Fruit fly (Drosophila melanogaster) whole organism, embryonic: Measurements from ENCODE around the gene MED15.

Experiments
- Aef1 ChIP-seq: fragments of 200-800 bp; sonication (Bioruptor generic); IDR thresholded peaks from 3 replicates; pipeline ENCODE4 v1.3.6; 2022; ENCODE audit warnings: missing biosample characterization, missing genetic modification characterization
- Atf-2 ChIP-seq: fragments of 200-800 bp; sonication (Bioruptor generic); optimal IDR thresholded peaks from 2 replicates; lab custom pipeline; 2016; ENCODE audit warnings: missing biosample characterization, missing genetic modification characterization
- Bteb2 ChIP-seq: fragments of 200-800 bp; sonication (Bioruptor generic); optimal IDR thresholded peaks from 2 replicates; lab custom pipeline; 2016; ENCODE audit warnings: missing biosample characterization, missing genetic modification characterization
- CG10321 ChIP-seq: fragments of 200-800 bp; sonication (Bioruptor generic); IDR thresholded peaks from 2 replicates; pipeline ENCODE4 v1.3.6; 2022; ENCODE audit warnings: missing biosample characterization, missing genetic modification characterization
- CG10431 ChIP-seq: fragments of 200-800 bp; sonication (Bioruptor generic); optimal IDR thresholded peaks from 3 replicates; lab custom pipeline; 2018; ENCODE audit warnings: missing biosample characterization, mild to moderate bottlenecking, missing genetic modification characterization
- CG10959 ChIP-seq: fragments of 200-800 bp; sonication (Bioruptor generic); IDR thresholded peaks from 2 replicates; pipeline ENCODE4 v1.3.6; 2022; ENCODE audit warnings: missing biosample characterization, missing genetic modification characterization
- CG1233 ChIP-seq: fragments of 200-800 bp; sonication (Bioruptor generic); optimal IDR thresholded peaks from 4 replicates; lab custom pipeline; 2018; ENCODE audit warnings: missing biosample characterization, mild to moderate bottlenecking, missing genetic modification characterization
- CG13296 ChIP-seq: fragments of 200-800 bp; sonication (Bioruptor generic); optimal IDR thresholded peaks from 3 replicates; lab custom pipeline; 2018; ENCODE audit warnings: missing biosample characterization, mild to moderate bottlenecking, missing genetic modification characterization
- CG15073 ChIP-seq: fragments of 200-800 bp; sonication (Bioruptor generic); optimal IDR thresholded peaks from 2 replicates; lab custom pipeline; 2016; ENCODE audit warnings: missing biosample characterization, missing genetic modification characterization
- CG1529 ChIP-seq: fragments of 200-800 bp; sonication (Bioruptor generic); optimal IDR thresholded peaks from 3 replicates; lab custom pipeline; 2018; ENCODE audit warnings: missing biosample characterization, missing genetic modification characterization
- CG16779 ChIP-seq: fragments of 200-800 bp; sonication (Bioruptor generic); IDR thresholded peaks from 2 replicates; pipeline ENCODE4 v1.3.6; 2022; ENCODE audit warnings: missing biosample characterization, missing genetic modification characterization
- CG17361 ChIP-seq: fragments of 200-800 bp; sonication (Bioruptor generic); IDR thresholded peaks from 3 replicates; pipeline ENCODE4 v1.3.6; 2022; ENCODE audit warnings: missing biosample characterization, missing genetic modification characterization
- CG17385 ChIP-seq: fragments of 200-800 bp; sonication (Bioruptor generic); optimal IDR thresholded peaks from 3 replicates; lab custom pipeline; 2018; ENCODE audit warnings: missing biosample characterization, mild to moderate bottlenecking, missing genetic modification characterization
- CG17568 ChIP-seq: fragments of 200-800 bp; sonication (Bioruptor generic); optimal IDR thresholded peaks from 2 replicates; lab custom pipeline; 2018; ENCODE audit warnings: missing biosample characterization, mild to moderate bottlenecking, missing genetic modification characterization, moderate library complexity
- CG17912 ChIP-seq: fragments of 200-800 bp; sonication (Bioruptor generic); optimal IDR thresholded peaks from 2 replicates; lab custom pipeline; 2018; ENCODE audit warnings: missing biosample characterization, mild to moderate bottlenecking, missing genetic modification characterization
- CG18764 ChIP-seq: fragments of 200-800 bp; sonication (Bioruptor generic); optimal IDR thresholded peaks from 3 replicates; lab custom pipeline; 2016; ENCODE audit warnings: missing biosample characterization, missing genetic modification characterization
- CG2678 ChIP-seq: fragments of 200-800 bp; sonication (Bioruptor generic); optimal IDR thresholded peaks from 3 replicates; lab custom pipeline; 2019; ENCODE audit warnings: missing biosample characterization, mild to moderate bottlenecking, missing genetic modification characterization, moderate library complexity
- CG31365 ChIP-seq: fragments of 200-800 bp; sonication (Bioruptor generic); optimal IDR thresholded peaks from 2 replicates; lab custom pipeline; 2018; ENCODE audit warnings: missing biosample characterization, mild to moderate bottlenecking, missing genetic modification characterization
- CG34422 ChIP-seq: fragments of 200-800 bp; sonication (Bioruptor generic); IDR thresholded peaks from 3 replicates; pipeline ENCODE4 v1.3.6; 2022; ENCODE audit warnings: missing biosample characterization, missing genetic modification characterization
- CG43689 ChIP-seq: fragments of 200-800 bp; sonication (Bioruptor generic); IDR thresholded peaks from 2 replicates; pipeline ENCODE4 v1.3.6; 2022; ENCODE audit warnings: missing biosample characterization, missing genetic modification characterization
- CG6175 ChIP-seq: fragments of 200-800 bp; sonication (Bioruptor generic); IDR thresholded peaks from 3 replicates; pipeline ENCODE4 v1.3.6; 2022; ENCODE audit warnings: missing biosample characterization, missing genetic modification characterization
- CG6854 ChIP-seq: fragments of 200-800 bp; sonication (Bioruptor generic); optimal IDR thresholded peaks from 3 replicates; lab custom pipeline; 2017; ENCODE audit warnings: missing biosample characterization, mild to moderate bottlenecking, missing genetic modification characterization
- CG9797 ChIP-seq: fragments of 200-800 bp; sonication (Bioruptor generic); optimal IDR thresholded peaks from 3 replicates; lab custom pipeline; 2018; ENCODE audit warnings: missing biosample characterization, mild to moderate bottlenecking, missing genetic modification characterization
- ERR ChIP-seq: fragments of 200-800 bp; sonication (Bioruptor generic); optimal IDR thresholded peaks from 2 replicates; lab custom pipeline; 2016; ENCODE audit warnings: missing biosample characterization, missing genetic modification characterization
- Fer3 ChIP-seq: fragments of 200-800 bp; sonication (Bioruptor generic); optimal IDR thresholded peaks from 2 replicates; lab custom pipeline; 2018; ENCODE audit warnings: missing biosample characterization, mild to moderate bottlenecking, missing genetic modification characterization, moderate library complexity
- Gsc ChIP-seq: fragments of 200-800 bp; sonication (Bioruptor generic); IDR thresholded peaks from 2 replicates; pipeline ENCODE4 v1.3.6; 2022; ENCODE audit warnings: missing biosample characterization, missing genetic modification characterization
- Meics ChIP-seq: fragments of 200-800 bp; sonication (Bioruptor generic); optimal IDR thresholded peaks from 2 replicates; lab custom pipeline; 2017; ENCODE audit warnings: missing biosample characterization, mild to moderate bottlenecking, missing genetic modification characterization
- Sry-β ChIP-seq: fragments of 200-800 bp; sonication (Bioruptor generic); optimal IDR thresholded peaks from 2 replicates; lab custom pipeline; 2018; ENCODE audit warnings: missing biosample characterization, mild to moderate bottlenecking, missing genetic modification characterization, moderate library complexity
- Trl ChIP-seq, 3 experiments: fragments of >200 bp in 2 of 3; fragments of 200-800 bp in 1 of 3; sonication (Bioruptor generic) in 1 of 3; optimal IDR thresholded peaks; 2 replicates in 1 of 3; 3 replicates in 2 of 3; lab custom pipeline; 2016 to 2017; ENCODE audit warnings: missing biosample characterization in 1 of 3, missing genetic modification characterization in 1 of 3
- ac ChIP-seq: fragments of 200-800 bp; sonication (Bioruptor generic); optimal IDR thresholded peaks from 3 replicates; lab custom pipeline; 2017; ENCODE audit warnings: missing biosample characterization, mild to moderate bottlenecking, missing genetic modification characterization
- az2 ChIP-seq: fragments of 200-800 bp; sonication (Bioruptor generic); optimal IDR thresholded peaks from 3 replicates; lab custom pipeline; 2016; ENCODE audit warnings: missing biosample characterization, missing genetic modification characterization
- corto ChIP-seq: fragments of 200-800 bp; sonication (Bioruptor generic); optimal IDR thresholded peaks from 2 replicates; lab custom pipeline; 2016; ENCODE audit warnings: missing biosample characterization, mild to moderate bottlenecking, missing genetic modification characterization, moderate library complexity
- ems ChIP-seq: fragments of 200-800 bp; sonication (Bioruptor generic); optimal IDR thresholded peaks from 3 replicates; lab custom pipeline; 2016; ENCODE audit warnings: missing biosample characterization, missing genetic modification characterization
- esg ChIP-seq: fragments of 200-800 bp; sonication (Bioruptor generic); conservative IDR thresholded peaks from 2 replicates; pipeline ENCODE4 v1.3.6; 2022; ENCODE audit warnings: missing biosample characterization, missing genetic modification characterization
- eve ChIP-seq, 2 experiments: fragments of >200 bp; optimal IDR thresholded peaks; 2 replicates each; lab custom pipeline; 2017; ENCODE audit warnings: missing biosample characterization in 2 of 2, missing genetic modification characterization in 2 of 2
- fd64A ChIP-seq: fragments of 200-800 bp; sonication (Bioruptor generic); optimal IDR thresholded peaks from 3 replicates; lab custom pipeline; 2018; ENCODE audit warnings: missing biosample characterization, mild to moderate bottlenecking, missing genetic modification characterization
- ftz-f1 ChIP-seq: fragments of 200-800 bp; sonication (Bioruptor generic); optimal IDR thresholded peaks from 2 replicates; lab custom pipeline; 2016; ENCODE audit warnings: missing biosample characterization, missing genetic modification characterization
- grau ChIP-seq: fragments of 200-800 bp; optimal IDR thresholded peaks from 3 replicates; lab custom pipeline; 2019; ENCODE audit warnings: missing biosample characterization, mild to moderate bottlenecking, missing genetic modification characterization, moderate library complexity
- luna ChIP-seq: fragments of 200-800 bp; sonication (Bioruptor generic); optimal IDR thresholded peaks from 2 replicates; lab custom pipeline; 2016; ENCODE audit warnings: missing biosample characterization, missing genetic modification characterization
- nom ChIP-seq: fragments of 200-800 bp; sonication (Bioruptor generic); optimal IDR thresholded peaks from 2 replicates; lab custom pipeline; 2017; ENCODE audit warnings: missing biosample characterization, missing genetic modification characterization, mild to moderate bottlenecking, moderate library complexity, missing genetic modification reagents
- phol ChIP-seq: fragments of 200-800 bp; sonication (Bioruptor generic); optimal IDR thresholded peaks from 3 replicates; lab custom pipeline; 2018; ENCODE audit warnings: missing biosample characterization, mild to moderate bottlenecking, missing genetic modification characterization, moderate library complexity
- rib ChIP-seq: fragments of 200-800 bp; sonication (Bioruptor generic); IDR thresholded peaks from 2 replicates; pipeline ENCODE4 v1.3.6; 2022; ENCODE audit warnings: missing biosample characterization, missing genetic modification characterization
- sc ChIP-seq, 3 experiments: fragments of >200 bp in 2 of 3; fragments of 200-800 bp in 1 of 3; sonication (Bioruptor generic) in 1 of 3; optimal IDR thresholded peaks; 2 replicates in 2 of 3; 3 replicates in 1 of 3; lab custom pipeline; 2017; ENCODE audit warnings: mild to moderate bottlenecking in 1 of 3, missing biosample characterization in 1 of 3, missing genetic modification characterization in 1 of 3, missing genetic modification reagents in 1 of 3
- shn ChIP-seq: fragments of 200-800 bp; sonication (Bioruptor generic); optimal IDR thresholded peaks from 3 replicates; lab custom pipeline; 2016; ENCODE audit warnings: missing biosample characterization, missing genetic modification characterization
- sim ChIP-seq: fragments of 200-800 bp; sonication (Bioruptor generic); IDR thresholded peaks from 2 replicates; pipeline ENCODE4 v1.3.6; 2022; ENCODE audit warnings: missing biosample characterization, missing genetic modification characterization
- sisA ChIP-seq: fragments of 200-800 bp; sonication (Bioruptor generic); IDR thresholded peaks from 2 replicates; pipeline ENCODE4 v1.3.6; 2022; ENCODE audit warnings: missing biosample characterization, missing genetic modification characterization
- slou ChIP-seq: fragments of 200-800 bp; sonication (Bioruptor generic); optimal IDR thresholded peaks from 3 replicates; lab custom pipeline; 2016; ENCODE audit warnings: missing biosample characterization, missing genetic modification characterization
- twi ChIP-seq: fragments of 200-800 bp; optimal IDR thresholded peaks from 2 replicates; lab custom pipeline; 2019; ENCODE audit warnings: missing biosample characterization, mild to moderate bottlenecking, missing genetic modification characterization, moderate library complexity
- wek ChIP-seq: fragments of 200-800 bp; sonication (Bioruptor generic); optimal IDR thresholded peaks from 3 replicates; lab custom pipeline; 2018; ENCODE audit warnings: missing biosample characterization, mild to moderate bottlenecking, missing genetic modification characterization, moderate library complexity

MED15 gene

DNA sequence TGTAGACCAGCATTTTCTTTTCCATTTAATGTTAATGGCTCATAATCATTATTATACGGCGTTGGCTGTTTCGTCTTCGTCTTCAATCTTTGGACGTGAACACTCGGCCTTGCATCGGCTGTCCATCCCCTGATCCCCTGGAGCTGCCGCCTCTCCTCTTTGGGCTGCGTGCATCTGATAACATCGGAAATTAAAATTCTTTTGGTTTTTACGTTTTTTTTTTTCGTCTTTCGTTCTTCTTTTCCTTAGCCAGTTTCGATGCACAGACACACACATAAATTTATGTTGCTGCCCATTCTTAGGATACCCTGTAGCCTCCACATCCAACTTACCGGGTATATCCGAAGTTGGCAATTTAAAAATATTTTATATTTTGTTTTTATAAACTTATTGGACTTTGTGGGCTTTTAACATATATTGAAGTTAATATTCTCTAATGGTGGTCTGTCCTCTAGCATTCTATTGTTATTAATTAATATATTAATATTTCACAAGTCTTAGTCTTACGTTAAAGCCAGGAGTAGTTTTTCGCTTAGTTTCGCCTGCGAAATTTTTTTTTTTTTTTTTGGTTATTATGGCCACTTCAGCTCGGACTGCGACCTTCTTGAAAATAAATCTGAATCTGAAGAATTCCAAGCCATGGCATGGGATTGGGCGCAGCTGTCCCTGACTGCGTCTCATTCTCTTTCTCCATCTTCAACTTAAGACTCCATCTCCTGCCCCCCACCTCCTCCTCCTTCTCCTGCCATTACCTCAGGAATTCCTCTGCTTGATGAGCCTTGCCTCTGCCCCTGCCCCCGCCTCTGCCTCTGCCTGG lies 32.0 kb upstream of the MED15 start (continued):
- TF ChIP-seq ac (GFP tag; lab: Kevin White, UChicago) = peak; percentile 58
- no peak for TF ChIP-seq CG17912
- no peak for TF ChIP-seq CG15073
- TF ChIP-seq CG16779 = no peak
- no peak for TF ChIP-seq slou
- peak; percentile 75 for TF ChIP-seq nom (GFP tag; lab: Kevin White, UChicago)
- TF ChIP-seq fd64A (GFP tag; lab: Kevin White, UChicago) = no peak
- peak; percentile 58 for TF ChIP-seq grau (tag; lab: Kevin White, UChicago)
- no peak for TF ChIP-seq CG9797 (GFP tag; lab: Kevin White, UChicago)
- peak; percentile 30 for TF ChIP-seq az2 (GFP tag; lab: Kevin White, UChicago)
- no peak for TF ChIP-seq CG31365 (tag; lab: Kevin White, UChicago)
- peak; percentile 76 for TF ChIP-seq CG10959
- TF ChIP-seq rib = no peak
- TF ChIP-seq CG6854 (GFP tag; lab: Kevin White, UChicago) = no peak
- TF ChIP-seq corto (GFP tag; lab: Kevin White, UChicago) = peak; percentile 66
- TF ChIP-seq ftz-f1 (GFP tag; lab: Kevin White, UChicago) = no peak
- TF ChIP-seq eve (GFP tag; optimal IDR thresholded peaks at IDR 0.05; lab: Kevin White, UChicago) = no peak
- TF ChIP-seq sisA (GFP tag; lab: Robert Waterston, UW) = no peak
- TF ChIP-seq Trl (optimal IDR thresholded peaks at IDR 0.05; lab: Kevin White, UChicago) = no peak
- no peak for TF ChIP-seq Trl (GFP tag; optimal IDR thresholded peaks at IDR 0.05; lab: Kevin White, UChicago)
- TF ChIP-seq esg (GFP tag; lab: Robert Waterston, UW) = peak; percentile 17; the same call in 1 of the 2 replicates
- peak; percentile 35 for TF ChIP-seq CG2678 (tag; lab: Kevin White, UChicago)
- TF ChIP-seq CG10321 = no peak
- TF ChIP-seq sim (GFP tag; lab: Robert Waterston, UW) = no peak
- peak; percentile 79 for TF ChIP-seq phol (tag; lab: Kevin White, UChicago)
- no peak for TF ChIP-seq Sry-β (GFP tag; lab: Kevin White, UChicago)
- TF ChIP-seq Aef1 (GFP tag; lab: Robert Waterston, UW) = no peak
- TF ChIP-seq Fer3 = no peak
- no peak for TF ChIP-seq CG13296 (GFP tag; lab: Kevin White, UChicago)
- no peak for TF ChIP-seq CG1233 (GFP tag; lab: Kevin White, UChicago)
- no peak for TF ChIP-seq CG17385 (GFP tag; lab: Kevin White, UChicago)
- TF ChIP-seq CG10431 = no peak
- no peak for TF ChIP-seq wek (GFP tag; lab: Kevin White, UChicago)
- TF ChIP-seq ems = no peak
- TF ChIP-seq Bteb2 (GFP tag; lab: Kevin White, UChicago) = no peak
- no peak for TF ChIP-seq CG17568 (GFP tag; lab: Kevin White, UChicago)
- no peak for TF ChIP-seq Meics (GFP tag; lab: Kevin White, UChicago)
- TF ChIP-seq sc (optimal IDR thresholded peaks at IDR 0.05; lab: Kevin White, UChicago) = no peak
- peak; percentile 45 for TF ChIP-seq sc (GFP tag; optimal IDR thresholded peaks at IDR 0.05; lab: Kevin White, UChicago)
- TF ChIP-seq CG1529 (GFP tag; lab: Kevin White, UChicago) = peak; percentile 43
- no peak for TF ChIP-seq shn (GFP tag; lab: Kevin White, UChicago)
- TF ChIP-seq CG43689 (GFP tag; lab: Robert Waterston, UW) = no peak
- TF ChIP-seq Gsc (GFP tag; lab: Robert Waterston, UW) = no peak
- no peak for TF ChIP-seq CG34422 (GFP tag; lab: Robert Waterston, UW)
- no peak for TF ChIP-seq Atf-2 (GFP tag; lab: Kevin White, UChicago)
- TF ChIP-seq CG18764 (GFP tag; lab: Kevin White, UChicago) = no peak
- no peak for TF ChIP-seq luna (GFP tag; lab: Kevin White, UChicago)
- peak; percentile 77 for TF ChIP-seq CG17361 (GFP tag; lab: Robert Waterston, UW)
- TF ChIP-seq CG6175 (GFP tag; lab: Robert Waterston, UW) = no peak
- TF ChIP-seq ERR (GFP tag; lab: Kevin White, UChicago) = no peak
- peak; percentile 21 for TF ChIP-seq twi
